Fruit fly (Drosophila melanogaster) whole organism, pupa: ENCODE results near the gene AnxB11.

ENCODE experiments used
- CG10348 ChIP-seq: fragments of 200-800 bp; sonication (Bioruptor generic); IDR thresholded peaks from 2 replicates; pipeline ENCODE4 v1.3.6; 2022; ENCODE audit warnings: missing biosample characterization, missing genetic modification characterization
- CG12605 ChIP-seq: fragments of 200-800 bp; sonication (Bioruptor generic); IDR thresholded peaks from 2 replicates; pipeline ENCODE4 v1.3.6; 2022; ENCODE audit warnings: missing biosample characterization, missing genetic modification characterization
- CG13204 ChIP-seq: fragments of 200-800 bp; sonication (Bioruptor generic); optimal IDR thresholded peaks from 2 replicates; lab custom pipeline; 2018; ENCODE audit warnings: missing biosample characterization, mild to moderate bottlenecking, missing genetic modification characterization, moderate library complexity
- CG14655 ChIP-seq: fragments of 200-800 bp; sonication (Bioruptor generic); optimal IDR thresholded peaks from 3 replicates; lab custom pipeline; 2017; ENCODE audit warnings: mild to moderate bottlenecking, missing biosample characterization, missing genetic modification reagents, missing genetic modification characterization
- CG15710 ChIP-seq: fragments of 200-800 bp; sonication (Bioruptor generic); optimal IDR thresholded peaks from 2 replicates; lab custom pipeline; 2018; ENCODE audit warnings: missing biosample characterization, mild to moderate bottlenecking, missing genetic modification characterization, moderate library complexity
- CG17806 ChIP-seq: fragments of 200-800 bp; sonication (Bioruptor generic); optimal IDR thresholded peaks from 2 replicates; lab custom pipeline; 2018; ENCODE audit warnings: missing biosample characterization, mild to moderate bottlenecking, missing genetic modification characterization, moderate library complexity
- CG32121 ChIP-seq: fragments of 200-800 bp; sonication (Bioruptor generic); IDR thresholded peaks from 2 replicates; pipeline ENCODE4 v1.3.6; 2022; ENCODE audit warnings: missing biosample characterization, missing genetic modification characterization
- CG34367 ChIP-seq: fragments of 200-800 bp; sonication (Bioruptor generic); optimal IDR thresholded peaks from 2 replicates; lab custom pipeline; 2018; ENCODE audit warnings: missing biosample characterization, mild to moderate bottlenecking, missing genetic modification characterization
- CG4496 ChIP-seq: fragments of 200-800 bp; sonication (Bioruptor generic); IDR thresholded peaks from 3 replicates; pipeline ENCODE4 v1.3.6; 2022; ENCODE audit warnings: missing biosample characterization, missing genetic modification characterization
- CG8159 ChIP-seq: fragments of 200-800 bp; sonication (Bioruptor generic); optimal IDR thresholded peaks from 3 replicates; lab custom pipeline; 2018; ENCODE audit warnings: missing biosample characterization, mild to moderate bottlenecking, missing genetic modification characterization, moderate library complexity
- CG8301 ChIP-seq: fragments of 200-800 bp; sonication (Bioruptor generic); optimal IDR thresholded peaks from 2 replicates; lab custom pipeline; 2018; ENCODE audit warnings: missing biosample characterization, mild to moderate bottlenecking, missing genetic modification characterization
- CG9948 ChIP-seq: fragments of 200-800 bp; sonication (Bioruptor generic); optimal IDR thresholded peaks from 2 replicates; lab custom pipeline; 2018; ENCODE audit warnings: missing biosample characterization, mild to moderate bottlenecking, missing genetic modification characterization, moderate library complexity
- D1 ChIP-seq: fragments of 200-800 bp; sonication (Bioruptor generic); optimal IDR thresholded peaks from 2 replicates; lab custom pipeline; 2018; ENCODE audit warnings: missing biosample characterization, mild to moderate bottlenecking, missing genetic modification characterization, moderate library complexity
- EcR ChIP-seq: fragments of 200-800 bp; sonication (Bioruptor generic); optimal IDR thresholded peaks from 3 replicates; lab custom pipeline; 2019; ENCODE audit warnings: missing biosample characterization, missing genetic modification characterization, mild to moderate bottlenecking, moderate library complexity, missing genetic modification reagents
- Ets98B ChIP-seq: fragments of 200-800 bp; sonication (Bioruptor generic); IDR thresholded peaks from 2 replicates; pipeline ENCODE4 v1.3.6; 2022; ENCODE audit warnings: missing biosample characterization, missing genetic modification characterization
- Pif1A ChIP-seq: fragments of 200-800 bp; sonication (Bioruptor generic); optimal IDR thresholded peaks from 3 replicates; lab custom pipeline; 2016; ENCODE audit warnings: missing biosample characterization, missing genetic modification characterization
- Pif1B ChIP-seq: fragments of 200-800 bp; sonication (Bioruptor generic); optimal IDR thresholded peaks from 3 replicates; lab custom pipeline; 2016; ENCODE audit warnings: missing biosample characterization, missing genetic modification characterization
- Snoo ChIP-seq: fragments of 200-800 bp; sonication (Bioruptor generic); optimal IDR thresholded peaks from 3 replicates; lab custom pipeline; 2017; ENCODE audit warnings: missing biosample characterization, mild to moderate bottlenecking, missing genetic modification characterization, inconsistent platforms
- fd96Ca ChIP-seq: fragments of 200-800 bp; sonication (Bioruptor generic); IDR thresholded peaks from 3 replicates; pipeline ENCODE4 v1.3.6; 2022; ENCODE audit warnings: missing biosample characterization, missing genetic modification characterization
- gl ChIP-seq: fragments of 200-800 bp; sonication (Bioruptor generic); optimal IDR thresholded peaks from 2 replicates; lab custom pipeline; 2018; ENCODE audit warnings: missing biosample characterization, mild to moderate bottlenecking, missing genetic modification characterization
- rn ChIP-seq: fragments of 200-800 bp; sonication (Bioruptor generic); IDR thresholded peaks from 2 replicates; pipeline ENCODE4 v1.3.6; 2022; ENCODE audit warnings: missing biosample characterization, missing genetic modification characterization

Gene AnxB11

DNA sequence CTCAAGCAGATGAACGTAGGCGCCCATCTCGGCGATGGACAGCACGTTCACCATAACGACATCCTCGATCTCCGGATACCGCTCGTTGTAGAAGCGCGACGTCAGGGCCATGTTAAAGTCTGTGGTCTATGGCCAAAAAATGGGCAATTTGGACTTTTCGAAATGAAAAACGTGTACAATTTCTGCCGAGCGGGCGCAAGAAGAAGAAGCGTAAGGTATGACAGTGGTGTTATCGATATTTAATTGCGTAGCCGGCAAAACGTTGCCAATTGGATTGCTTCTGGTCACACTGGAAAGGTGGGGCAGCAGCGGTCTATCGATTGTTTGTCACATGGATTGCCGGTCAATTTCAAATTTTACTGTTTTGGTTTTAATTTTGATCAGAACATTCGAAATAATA is 24.7 kb upstream of the AnxB11 start, which contains the start of gene eIF2alpha:
eIF2alpha (minus strand) TSS at position 225 of the 400 bp plus-strand sequence.
- 0 out of 2 replicates have a peak, but pooled peaks have one; percentile 18 for TF ChIP-seq CG12605 (GFP tag; lab: Robert Waterston, UW)
- TF ChIP-seq CG4496 (GFP tag; lab: Robert Waterston, UW): no peak
- no peak for TF ChIP-seq CG10348
- no peak for TF ChIP-seq fd96Ca
- no peak for TF ChIP-seq CG32121
- TF ChIP-seq CG15710 (tag; lab: Kevin White, UChicago): no peak

DNA sequence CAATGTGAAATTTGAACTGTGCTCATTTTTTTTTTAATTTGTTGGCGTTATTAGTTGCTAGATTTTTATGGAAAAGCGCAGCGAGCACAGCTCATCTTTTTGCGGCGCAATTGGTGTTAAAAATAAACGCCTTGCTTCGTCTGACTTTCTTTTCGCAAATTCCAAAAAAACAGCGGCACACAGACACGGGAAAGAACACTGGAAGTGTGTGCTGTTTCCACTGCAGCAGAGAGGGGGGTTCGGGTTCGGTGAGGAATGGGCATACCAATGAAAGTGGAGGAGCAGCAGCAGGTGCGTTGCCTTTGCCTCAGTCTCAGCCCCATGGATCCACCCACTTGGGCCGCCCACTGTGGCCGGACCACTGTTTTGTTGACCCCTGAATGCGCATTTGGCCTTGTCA is 20.3 kb upstream of the AnxB11 start:
- TF ChIP-seq CG8301 (tag; lab: Kevin White, UChicago): no peak
- no peak for TF ChIP-seq Pif1B (GFP tag; lab: Kevin White, UChicago)
- TF ChIP-seq CG32121: no peak
- TF ChIP-seq Ets98B (GFP tag; lab: Robert Waterston, UW): no peak
- no peak for TF ChIP-seq CG12605 (GFP tag; lab: Robert Waterston, UW)
- TF ChIP-seq Snoo (tag; lab: Kevin White, UChicago): no peak
- TF ChIP-seq CG9948: no peak
- no peak for TF ChIP-seq CG17806 (tag; lab: Kevin White, UChicago)
- TF ChIP-seq gl (tag; lab: Kevin White, UChicago): no peak
- TF ChIP-seq CG15710 (tag; lab: Kevin White, UChicago): no peak
- no peak for TF ChIP-seq CG10348
- no peak for TF ChIP-seq CG13204 (GFP tag; lab: Kevin White, UChicago)
- TF ChIP-seq CG34367 (tag; lab: Kevin White, UChicago): no peak
- no peak for TF ChIP-seq CG8159
- TF ChIP-seq D1 (tag; lab: Kevin White, UChicago): no peak
- TF ChIP-seq EcR (GFP tag; lab: Kevin White, UChicago): no peak
- no peak for TF ChIP-seq CG4496 (GFP tag; lab: Robert Waterston, UW)
- no peak for TF ChIP-seq rn

DNA sequence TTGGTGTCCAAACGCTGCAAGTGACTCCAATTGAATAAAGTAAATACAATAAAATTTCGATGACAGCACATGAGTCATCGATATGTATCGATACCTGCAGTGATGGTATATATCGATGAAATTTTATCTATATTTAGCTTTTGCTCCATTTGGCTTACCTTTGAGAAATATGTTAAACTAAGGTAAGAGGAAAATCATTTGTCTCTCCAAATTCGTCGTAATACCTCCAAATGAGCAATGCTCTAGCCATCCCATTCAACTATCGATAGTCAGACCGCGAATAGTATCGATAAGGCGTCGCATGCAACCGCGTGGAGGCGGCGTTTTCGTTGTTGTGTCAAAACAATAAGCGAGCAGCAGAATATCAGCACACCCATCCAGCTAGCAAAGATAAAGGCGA is 19.2 kb upstream of the AnxB11 start, which contains the start of the genes Cdc50 and rngo:
Cdc50 (minus strand) TSS at position 52 of the 400 bp plus-strand sequence.
rngo (plus strand) TSS at position 189 of the 400 bp plus-strand sequence.
- TF ChIP-seq CG15710 (tag; lab: Kevin White, UChicago): no peak
- TF ChIP-seq CG8301 (tag; lab: Kevin White, UChicago): no peak
- TF ChIP-seq CG12605 (GFP tag; lab: Robert Waterston, UW): no peak
- TF ChIP-seq Pif1A (GFP tag; lab: Kevin White, UChicago): no peak
- no peak for TF ChIP-seq CG10348
- peak; percentile 2 for TF ChIP-seq CG9948

DNA sequence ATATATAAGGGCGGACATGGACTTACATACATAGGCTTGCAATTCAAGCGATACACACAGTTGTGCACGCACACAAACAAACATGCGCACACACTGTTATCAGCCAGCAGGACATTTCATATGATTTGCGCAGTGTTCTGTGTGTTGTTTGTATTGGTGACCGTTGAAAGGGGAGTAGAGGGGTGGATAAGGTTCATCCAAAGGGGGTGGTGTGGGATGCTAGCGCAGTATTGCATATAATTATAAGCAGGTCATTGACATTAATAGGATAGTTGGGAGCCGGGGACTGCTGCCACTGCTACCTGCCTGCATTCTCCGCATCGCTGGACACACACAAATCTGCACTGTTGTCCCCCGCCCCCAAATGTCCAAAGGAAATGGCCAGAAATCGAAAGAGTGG is 6.4 kb upstream of the AnxB11 start:
- TF ChIP-seq CG8159 (no peak), EcR (GFP tag; lab: Kevin White, UChicago) (peak; percentile 71)
- TF ChIP-seq, all 21 proteins: peak for 1

DNA sequence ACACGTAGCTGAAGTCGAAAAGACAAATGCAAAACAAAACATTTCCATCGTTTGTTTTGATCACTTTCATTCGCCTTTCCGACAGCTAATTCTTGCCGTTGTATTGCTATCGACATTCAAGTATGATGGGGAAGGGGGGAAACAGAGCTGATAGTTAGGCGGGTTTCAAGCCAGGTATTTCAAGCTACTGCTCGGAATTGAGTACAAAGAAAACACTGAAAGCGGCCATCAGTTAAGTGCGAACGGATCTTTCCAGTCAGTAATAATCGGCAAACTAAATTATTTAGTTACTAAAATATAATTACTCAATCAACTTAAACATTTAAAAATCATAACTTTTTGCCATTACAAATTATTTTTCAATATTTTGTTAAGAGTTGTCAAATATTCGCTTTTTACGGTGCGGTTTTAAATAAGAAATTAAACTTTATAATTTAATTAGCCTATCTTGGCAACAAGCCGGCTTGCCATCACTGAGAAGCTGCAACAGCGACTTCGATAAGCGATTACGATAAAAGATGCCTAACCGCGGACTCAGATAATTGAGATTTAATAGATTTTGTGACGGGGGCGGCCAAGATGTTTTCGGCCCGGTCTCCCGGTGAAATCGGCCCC is 5.8 kb upstream of the AnxB11 start:
- TF ChIP-seq CG10348 (no peak), CG8301 (tag; lab: Kevin White, UChicago) (no peak), CG15710 (tag; lab: Kevin White, UChicago) (no peak), rn (no peak), Snoo (tag; lab: Kevin White, UChicago) (no peak), D1 (tag; lab: Kevin White, UChicago) (no peak), fd96Ca (no peak), CG12605 (GFP tag; lab: Robert Waterston, UW) (no peak), CG17806 (tag; lab: Kevin White, UChicago) (no peak), CG9948 (peak; percentile 4), CG32121 (no peak), CG8159 (peak; percentile 34)
- TF ChIP-seq, all 21 proteins: peak for 2

DNA sequence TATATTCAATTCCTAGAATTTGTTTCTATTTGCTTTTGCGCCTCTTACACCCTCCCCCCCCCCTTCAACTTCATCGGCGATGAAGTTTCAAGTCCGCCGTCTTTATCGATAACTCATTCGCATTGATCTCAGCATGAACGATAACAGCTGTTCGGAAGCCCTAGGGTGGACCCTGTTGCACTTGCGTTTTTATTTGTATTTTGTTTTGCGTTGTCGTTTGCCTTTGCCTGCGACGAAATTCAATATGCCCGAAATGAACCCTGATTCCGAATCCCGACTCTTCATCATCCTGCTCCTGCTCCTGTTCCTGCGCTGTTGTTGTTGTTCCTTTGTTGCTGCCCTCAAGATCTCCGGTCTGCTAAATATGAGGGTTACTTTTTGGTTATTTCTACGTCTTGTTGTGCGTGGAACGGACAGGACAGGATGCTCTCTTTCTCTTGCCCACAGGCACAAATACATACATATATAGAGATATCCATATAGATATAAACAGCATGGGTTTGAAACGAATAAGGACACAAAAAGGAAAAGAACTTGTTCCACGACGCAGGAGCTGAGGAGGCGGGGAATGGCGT is 4.5 kb upstream of the AnxB11 start:
- TF ChIP-seq CG4496 (GFP tag; lab: Robert Waterston, UW): no peak
- peak; percentile 4 for TF ChIP-seq Snoo (tag; lab: Kevin White, UChicago)
- no peak for TF ChIP-seq CG13204 (GFP tag; lab: Kevin White, UChicago)
- 0 out of 3 replicates have a peak, but pooled peaks have one; percentile 7 for TF ChIP-seq fd96Ca
- peak; percentile 10 for TF ChIP-seq CG15710 (tag; lab: Kevin White, UChicago)
- no peak for TF ChIP-seq CG8301 (tag; lab: Kevin White, UChicago)
- TF ChIP-seq CG8159: peak; percentile 97
- peak; percentile 33 for TF ChIP-seq EcR (GFP tag; lab: Kevin White, UChicago)

DNA sequence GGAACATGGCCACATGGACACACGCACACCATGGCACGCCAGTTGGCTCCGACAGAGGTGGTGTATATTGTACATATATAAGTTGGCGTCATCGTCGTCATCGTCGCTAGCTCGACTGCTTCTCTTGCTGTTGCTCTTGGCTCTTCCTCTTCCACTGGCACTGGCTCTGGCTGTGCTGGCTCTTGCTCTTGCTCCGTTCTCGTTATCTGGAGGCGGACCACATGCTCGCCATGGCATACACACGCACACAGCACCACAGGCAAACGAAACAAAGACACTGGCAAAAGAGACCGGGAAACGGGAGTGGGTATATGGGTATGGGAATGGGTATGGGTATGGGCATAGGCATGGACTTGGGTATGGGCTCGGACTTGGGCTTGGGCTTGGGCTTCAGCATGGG is 3.1 kb upstream of the AnxB11 start:
- peak; percentile 16 for TF ChIP-seq Snoo (tag; lab: Kevin White, UChicago)
- peak; percentile 15 for TF ChIP-seq EcR (GFP tag; lab: Kevin White, UChicago)
- no peak for TF ChIP-seq fd96Ca
- TF ChIP-seq CG9948: no peak
- no peak for TF ChIP-seq CG8159
- no peak for TF ChIP-seq D1 (tag; lab: Kevin White, UChicago)
- no peak for TF ChIP-seq CG12605 (GFP tag; lab: Robert Waterston, UW)
- no peak for TF ChIP-seq rn
- TF ChIP-seq CG4496 (GFP tag; lab: Robert Waterston, UW): no peak
- peak; percentile 28; the same call in 1 of the 2 replicates for TF ChIP-seq CG32121
- peak; percentile 1 for TF ChIP-seq gl (tag; lab: Kevin White, UChicago)
- TF ChIP-seq CG8301 (tag; lab: Kevin White, UChicago): no peak
- TF ChIP-seq Pif1B (GFP tag; lab: Kevin White, UChicago): peak; percentile 10
- no peak for TF ChIP-seq CG10348
- TF ChIP-seq Pif1A (GFP tag; lab: Kevin White, UChicago): no peak
- peak; percentile 20; the same call in 1 of the 2 replicates for TF ChIP-seq Ets98B (GFP tag; lab: Robert Waterston, UW)
- no peak for TF ChIP-seq CG14655 (GFP tag; lab: Kevin White, UChicago)
- no peak for TF ChIP-seq CG34367 (tag; lab: Kevin White, UChicago)
- peak; percentile 8 for TF ChIP-seq CG13204 (GFP tag; lab: Kevin White, UChicago)
- TF ChIP-seq CG17806 (tag; lab: Kevin White, UChicago): no peak
- no peak for TF ChIP-seq CG15710 (tag; lab: Kevin White, UChicago)
